Worm (Caenorhabditis elegans): ENCODE measurements around the gene C54D10.4.

ce11 chrV:12400677-12401236, 20.0 kb downstream of the C54D10.4 start, which contains the start of the genes K01D12.20 and miga-1:
- no peak for TF ChIP-seq B0310.2 (tag; optimal IDR thresholded peaks at IDR 0.05)
- TF ChIP-seq ama-1 (optimal IDR thresholded peaks at IDR 0.05), result no peak
- no peak for TF ChIP-seq ceh-13 (GFP tag; optimal IDR thresholded peaks at IDR 0.05)
- no peak for TF ChIP-seq ets-7 (tag; optimal IDR thresholded peaks at IDR 0.05)
- no peak for TF ChIP-seq aly-1 (tag; optimal IDR thresholded peaks at IDR 0.05)
- no peak for TF ChIP-seq F13C5.2 (tag; optimal IDR thresholded peaks at IDR 0.05)
- TF ChIP-seq pes-1 (GFP tag; IDR thresholded peaks at IDR 0.05), result no peak

Measured in whole organism, early embryonic.